Fruit fly (Drosophila melanogaster): ENCODE data around the gene CG9837.

DNA sequence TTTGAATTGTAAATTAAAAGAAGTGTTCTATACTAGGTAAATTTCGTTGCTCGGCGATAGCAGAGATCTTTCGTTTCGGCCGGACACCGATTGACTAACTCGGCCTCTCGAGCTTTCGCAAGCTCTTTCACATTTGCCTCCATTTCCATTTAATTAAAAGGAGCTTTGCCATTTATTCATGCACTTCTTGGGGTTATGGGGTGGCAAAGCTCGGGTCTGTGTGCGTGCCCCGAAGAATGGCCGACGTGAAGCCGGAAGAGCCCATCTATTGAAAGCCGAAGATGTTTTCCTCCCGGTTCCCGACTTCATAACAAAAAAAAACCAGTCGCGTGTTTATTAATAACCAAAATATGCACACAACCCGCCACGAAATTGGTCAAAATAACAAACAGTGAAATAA, 13.5 kb downstream of the CG9837 start:
- TF ChIP-seq CG8478 (optimal IDR thresholded peaks at IDR 0.05) (no peak), CTCF (optimal IDR thresholded peaks at IDR 0.05) (no peak)
